Fruit fly (Drosophila melanogaster): ENCODE data around the gene Nos.
A peak's percentile ranks its signal among the peaks of the same experiment; 100 is the strongest.

The Nos gene

DNA sequence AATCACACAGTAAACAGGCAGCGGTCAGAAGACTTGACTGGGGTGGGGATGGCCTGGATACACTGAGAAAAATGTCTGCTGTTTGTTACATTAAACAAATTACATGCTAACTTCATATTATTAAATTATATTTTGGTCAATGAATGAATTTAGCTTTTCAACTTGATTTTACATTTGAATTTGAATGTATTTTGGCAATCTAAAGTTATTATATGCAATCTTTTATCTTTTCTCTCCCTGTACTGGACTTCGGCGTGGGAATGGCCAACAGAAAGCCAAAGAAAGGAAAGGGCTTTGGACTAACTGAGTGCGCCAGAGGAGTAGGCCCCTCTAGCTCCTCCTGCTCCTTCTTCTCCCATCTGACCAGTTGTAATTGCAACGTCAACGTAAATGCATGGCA is 46.0 kb downstream of the Nos start (continued):
- peak; percentile 74 for TF ChIP-seq cyc (GFP tag; optimal IDR thresholded peaks at IDR 0.05)
- peak; percentile 43 for TF ChIP-seq vri (GFP tag; optimal IDR thresholded peaks at IDR 0.05)
- peak; percentile 41 for TF ChIP-seq CG16779 (tag; optimal IDR thresholded peaks at IDR 0.05)
- peak; percentile 59 for TF ChIP-seq CG31627 (GFP tag; optimal IDR thresholded peaks at IDR 0.05)
- peak; percentile 79 for TF ChIP-seq esn (GFP tag; optimal IDR thresholded peaks at IDR 0.05)
- peak; percentile 78 for TF ChIP-seq Met (GFP tag; optimal IDR thresholded peaks at IDR 0.05)
- peak; percentile 65 for TF ChIP-seq Hr39 (GFP tag; optimal IDR thresholded peaks at IDR 0.05)
- peak; percentile 14 for TF ChIP-seq CG1621 (tag; optimal IDR thresholded peaks at IDR 0.05)
- TF ChIP-seq svp (GFP tag): peak; percentile 91
- 0 out of 2 replicates have a peak, but pooled peaks have one; percentile 22 for TF ChIP-seq CG11294 (GFP tag; IDR thresholded peaks at IDR 0.05)
- peak; percentile 46 for TF ChIP-seq CG3032 (tag; optimal IDR thresholded peaks at IDR 0.05)
- TF ChIP-seq Blimp-1 (GFP tag; optimal IDR thresholded peaks at IDR 0.05): peak; percentile 50
- no peak for TF ChIP-seq CG11762 (GFP tag; optimal IDR thresholded peaks at IDR 0.05; ENCODE audit: insufficient read depth)
- no peak for TF ChIP-seq CG8632 (GFP tag; optimal IDR thresholded peaks at IDR 0.05)
- no peak for TF ChIP-seq CG4318 (GFP tag; optimal IDR thresholded peaks at IDR 0.05)
- no peak for TF ChIP-seq CG9139 (GFP tag; optimal IDR thresholded peaks at IDR 0.05)
- peak; percentile 69 for TF ChIP-seq topi (GFP tag; optimal IDR thresholded peaks at IDR 0.05)
- TF ChIP-seq Eip78C (GFP tag): peak; percentile 90
- TF ChIP-seq pdm3 (GFP tag; optimal IDR thresholded peaks at IDR 0.05): peak; percentile 38
- peak; percentile 9 for TF ChIP-seq Lpt (GFP tag; optimal IDR thresholded peaks at IDR 0.05)
- peak; percentile 58 for TF ChIP-seq CG15336 (GFP tag; IDR thresholded peaks at IDR 0.05)
- TF ChIP-seq CG3919 (GFP tag; optimal IDR thresholded peaks at IDR 0.05): peak; percentile 60
- TF ChIP-seq Hr4 (GFP tag; optimal IDR thresholded peaks at IDR 0.05): no peak

DNA sequence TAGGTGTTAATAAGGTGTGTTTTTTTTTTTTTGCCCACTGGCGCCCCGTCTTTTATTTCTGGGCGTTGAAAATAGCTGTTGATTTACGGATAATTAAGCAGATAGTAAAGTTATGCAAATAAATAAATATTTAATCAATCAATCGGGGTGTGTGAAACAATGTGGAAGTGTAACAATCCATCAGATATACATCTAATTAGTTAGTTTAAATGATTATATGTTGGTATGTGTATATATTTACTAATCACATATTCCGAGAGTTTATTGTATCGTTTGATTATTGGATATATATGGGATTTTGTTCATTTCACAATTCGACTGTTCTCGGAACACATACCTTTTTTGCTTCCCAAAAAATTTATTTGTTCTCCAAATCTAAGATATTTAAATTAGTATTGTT is 47.4 kb downstream of the Nos start, which contains the start of gene CG31870:
TSS of gene CG31870 (plus strand) at position 301 of the 400 bp plus-strand sequence.
- TF ChIP-seq fkh (GFP tag; optimal IDR thresholded peaks at IDR 0.05) (no peak), Ets21C (GFP tag; optimal IDR thresholded peaks at IDR 0.05) (no peak), CG34406 (GFP tag; optimal IDR thresholded peaks at IDR 0.05) (no peak), CG11294 (GFP tag; IDR thresholded peaks at IDR 0.05) (no peak), Sox15 (GFP tag; optimal IDR thresholded peaks at IDR 0.05) (no peak), CG16779 (tag; optimal IDR thresholded peaks at IDR 0.05) (no peak), CG31627 (GFP tag; optimal IDR thresholded peaks at IDR 0.05) (no peak), CG11902 (GFP tag; optimal IDR thresholded peaks at IDR 0.05) (no peak), esn (GFP tag; optimal IDR thresholded peaks at IDR 0.05) (no peak), vri (GFP tag; optimal IDR thresholded peaks at IDR 0.05) (no peak), dsx (GFP tag; optimal IDR thresholded peaks at IDR 0.05; ENCODE audit: poor library complexity, severe bottlenecking) (no peak), CG11762 (GFP tag; optimal IDR thresholded peaks at IDR 0.05; ENCODE audit: insufficient read depth) (no peak), Eip75B (GFP tag; optimal IDR thresholded peaks at IDR 0.05) (no peak), CG8119 (GFP tag; IDR thresholded peaks at IDR 0.05) (no peak)

DNA sequence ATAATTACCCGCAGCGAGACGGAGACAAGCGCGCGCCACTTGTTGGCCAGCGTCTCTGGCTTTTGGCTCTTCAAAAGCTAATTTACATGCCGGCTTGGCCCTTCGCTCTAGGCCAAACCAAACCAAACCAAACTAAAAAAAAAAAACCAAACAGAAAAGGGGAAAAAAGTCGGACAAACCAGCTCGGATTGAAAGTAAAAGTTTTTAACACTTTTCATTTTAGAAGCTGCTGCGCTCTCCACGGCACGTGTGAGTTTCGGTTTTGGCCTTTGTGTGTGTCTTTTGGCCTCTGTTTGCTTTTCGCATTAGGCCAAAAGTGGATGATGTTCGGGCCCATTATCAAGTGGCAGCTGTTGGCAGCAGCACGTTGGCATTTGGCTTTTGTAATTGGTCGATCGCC is 56.1 kb downstream of the Nos start:
- TF ChIP-seq CG8119 (GFP tag; IDR thresholded peaks at IDR 0.05) (no peak), Blimp-1 (GFP tag; optimal IDR thresholded peaks at IDR 0.05) (peak; percentile 38)

DNA sequence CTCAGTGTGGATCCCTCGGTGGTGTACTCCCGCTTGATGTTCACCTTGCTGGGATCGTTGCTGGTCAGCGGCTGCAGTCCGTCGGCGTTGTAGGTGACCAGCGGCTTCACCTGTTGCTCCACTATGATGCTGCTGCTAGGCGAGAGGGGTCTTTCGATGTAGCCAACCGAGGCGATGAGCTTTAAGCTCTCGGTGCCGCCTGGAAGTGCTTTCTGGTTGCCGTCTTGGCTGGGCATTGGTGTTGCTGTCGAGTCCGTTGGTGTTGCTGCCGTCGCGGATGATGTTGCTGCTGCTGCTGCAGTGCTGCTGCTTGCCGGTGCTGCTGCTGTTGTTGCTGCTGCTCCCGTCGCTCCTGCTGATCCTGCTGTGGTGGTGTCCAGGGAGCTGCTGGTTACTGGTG is 63.3 kb downstream of the Nos start:
- no peak for TF ChIP-seq Eip75B (GFP tag; optimal IDR thresholded peaks at IDR 0.05)
- peak; percentile 94 for TF ChIP-seq CG3919 (GFP tag; optimal IDR thresholded peaks at IDR 0.05)
- 0 out of 3 replicates have a peak, but pooled peaks have one; percentile 12 for TF ChIP-seq eg (GFP tag; IDR thresholded peaks at IDR 0.05)

DNA sequence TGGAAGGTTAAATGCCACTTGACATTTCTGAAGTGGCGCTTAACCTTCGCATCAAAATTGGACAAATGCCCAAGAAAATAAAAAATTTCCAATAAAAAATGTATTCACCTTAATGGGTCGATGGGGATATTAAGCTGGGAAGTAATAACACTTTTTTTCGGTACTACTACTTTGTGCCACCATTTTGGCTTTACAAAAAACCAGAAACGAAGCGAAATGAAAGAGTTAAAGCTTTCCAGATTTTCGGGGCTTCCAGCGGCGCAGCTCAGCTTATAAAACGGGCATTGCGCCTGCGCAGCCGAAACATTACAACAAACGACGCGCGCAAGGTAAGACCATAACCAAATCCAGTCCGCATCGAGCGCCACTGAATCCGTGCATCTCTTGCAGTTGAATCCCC is 66.7 kb downstream of the Nos start, which contains the start of gene CG17127:
TSS of gene CG17127 (plus strand) at position 301 of the 400 bp plus-strand sequence.
- TF ChIP-seq Eip78C (GFP tag): no peak
- TF ChIP-seq OdsH (GFP tag; optimal IDR thresholded peaks at IDR 0.05): no peak
- TF ChIP-seq CG3919 (GFP tag; optimal IDR thresholded peaks at IDR 0.05): no peak
- TF ChIP-seq lz (GFP tag; optimal IDR thresholded peaks at IDR 0.05): no peak
